Worm (Caenorhabditis elegans) whole organism, early embryonic: ENCODE results near the gene C30H6.5.

Source experiments
- B0310.2 ChIP-seq: sonication (generic microtip); optimal IDR thresholded peaks from 2 replicates; lab custom pipeline; 2016; ENCODE audit warnings: mild to moderate bottlenecking, missing genetic modification characterization, missing compliant biosample characterization
- F13C5.2 ChIP-seq: sonication (generic microtip); optimal IDR thresholded peaks from 2 replicates; lab custom pipeline; 2017; ENCODE audit warnings: mild to moderate bottlenecking, missing genetic modification characterization, inconsistent platforms, missing compliant biosample characterization
- ama-1 ChIP-seq: fragments of 150-350 bp; optimal IDR thresholded peaks from 2 replicates; lab custom pipeline; 2014
- ceh-13 ChIP-seq: fragments of 200-800 bp; sonication (Bioruptor generic); optimal IDR thresholded peaks from 2 replicates; lab custom pipeline; 2018; ENCODE audit warnings: mild to moderate bottlenecking, missing genetic modification characterization, missing compliant biosample characterization
- ets-7 ChIP-seq: sonication (generic microtip); optimal IDR thresholded peaks from 2 replicates; lab custom pipeline; 2016; ENCODE audit warnings: missing genotype, missing genetic modification characterization, missing compliant biosample characterization
- flt-1 ChIP-seq: fragments of 200-800 bp; sonication (Bioruptor generic); IDR thresholded peaks from 2 replicates; pipeline ENCODE4 v1.3.6; 2022; ENCODE audit warnings: missing genetic modification characterization, missing compliant biosample characterization
- hmbx-1 ChIP-seq: sonication (generic microtip); optimal IDR thresholded peaks from 2 replicates; lab custom pipeline; 2016; ENCODE audit warnings: mild to moderate bottlenecking, missing genetic modification characterization, missing compliant biosample characterization
- hmg-4 ChIP-seq: fragments of 200-800 bp; sonication (Bioruptor generic); optimal IDR thresholded peaks from 2 replicates; lab custom pipeline; 2018; ENCODE audit warnings: mild to moderate bottlenecking, missing genetic modification characterization, missing compliant biosample characterization
- hnd-1 ChIP-seq: sonication (generic microtip); optimal IDR thresholded peaks from 2 replicates; lab custom pipeline; 2016; ENCODE audit warnings: missing genetic modification characterization, missing compliant biosample characterization
- pes-1 ChIP-seq: fragments of 200-800 bp; sonication (Bioruptor generic); IDR thresholded peaks from 2 replicates; pipeline ENCODE4 v1.3.6; 2022; ENCODE audit warnings: missing genetic modification reagents, missing genetic modification characterization, missing compliant biosample characterization
- sea-1 ChIP-seq: fragments of 200-800 bp; sonication (Bioruptor generic); conservative IDR thresholded peaks from 2 replicates; pipeline ENCODE4 v1.3.6; 2022; ENCODE audit warnings: missing genetic modification characterization, missing compliant biosample characterization
- tbx-11 ChIP-seq: fragments of 200-800 bp; sonication (Bioruptor generic); IDR thresholded peaks from 2 replicates; pipeline ENCODE4 v1.3.6; 2022; ENCODE audit warnings: missing genetic modification characterization, missing compliant biosample characterization
- tbx-37 ChIP-seq: fragments of 200-800 bp; sonication (Bioruptor generic); conservative IDR thresholded peaks from 2 replicates; pipeline ENCODE4 v1.3.6; 2022; ENCODE audit warnings: missing genetic modification reagents, missing genetic modification characterization, missing compliant biosample characterization
- tra-4 ChIP-seq: sonication (generic microtip); optimal IDR thresholded peaks from 2 replicates; lab custom pipeline; 2017; ENCODE audit warnings: missing genetic modification characterization, missing compliant biosample characterization

DNA sequence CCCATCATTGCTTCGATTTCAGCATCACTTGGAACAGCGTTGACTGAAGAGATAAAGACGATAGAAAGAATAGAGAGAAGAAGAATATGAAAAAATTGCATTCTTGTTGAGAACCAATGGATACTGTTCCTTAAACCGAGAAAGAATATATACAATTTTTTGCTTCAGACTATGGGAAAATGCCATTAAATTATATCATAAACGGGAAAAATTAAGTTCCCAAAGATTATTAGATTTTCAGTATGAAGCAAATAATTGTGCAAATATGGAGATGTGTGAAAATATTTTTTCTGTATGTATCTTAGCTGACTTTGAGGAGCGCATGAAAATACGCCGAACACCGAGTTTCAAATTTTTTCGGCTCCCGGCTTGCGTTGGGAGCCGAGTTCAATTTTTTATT, 35.9 kb downstream of the C30H6.5 start, which contains the start of gene T02D1.9:
- TF ChIP-seq ets-7 (tag; lab: Kevin White, UChicago) (no peak), tra-4 (tag; lab: Kevin White, UChicago) (no peak), ceh-13 (GFP tag; lab: Kevin White, UChicago) (no peak), tbx-37 (no peak), sea-1 (GFP tag; lab: Robert Waterston, UW) (no peak), tbx-11 (GFP tag; lab: Robert Waterston, UW) (no peak), flt-1 (GFP tag; lab: Robert Waterston, UW) (no peak), ama-1 (no peak), F13C5.2 (tag; lab: Kevin White, UChicago) (no peak), hnd-1 (tag; lab: Kevin White, UChicago) (no peak), B0310.2 (tag; lab: Kevin White, UChicago) (no peak), pes-1 (no peak), hmg-4 (GFP tag; lab: Kevin White, UChicago) (no peak), hmbx-1 (tag; lab: Kevin White, UChicago) (no peak)
